Worm (Caenorhabditis elegans) whole organism, L1 larva: Measurements from ENCODE around the gene F26F2.4.

Source experiments
- alr-1 ChIP-seq: fragments of 200-800 bp; sonication (Bioruptor generic); optimal IDR thresholded peaks from 2 replicates; lab custom pipeline; 2018; ENCODE audit warnings: borderline replicate concordance, mild to moderate bottlenecking, missing genetic modification characterization, missing compliant biosample characterization
- fos-1 ChIP-seq: fragments of 150-350 bp; optimal IDR thresholded peaks from 2 replicates; lab custom pipeline; 2014; ENCODE audit warnings: missing biosample characterization, missing genetic modification characterization
- lin-35 ChIP-seq, 2 experiments: fragments of 150-350 bp; optimal IDR thresholded peaks; 2 replicates each; lab custom pipeline; 2014; ENCODE audit warnings: missing biosample characterization in 2 of 2, missing genetic modification characterization in 2 of 2, missing genetic modification reagents in 2 of 2
- lir-3 ChIP-seq: sonication (generic microtip); optimal IDR thresholded peaks from 2 replicates; lab custom pipeline; 2016; ENCODE audit warnings: mild to moderate bottlenecking, missing genetic modification characterization, moderate library complexity, missing compliant biosample characterization; ENCODE audit not compliant: poor library complexity
- nhr-85 ChIP-seq: sonication (generic microtip); peaks from one replicate; lab custom pipeline; 2016; ENCODE audit warnings: missing genetic modification characterization, inconsistent platforms, missing compliant biosample characterization
- nhr-90 ChIP-seq: sonication (generic microtip); optimal IDR thresholded peaks from 2 replicates; lab custom pipeline; 2016; ENCODE audit warnings: mild to moderate bottlenecking, missing genetic modification characterization, missing compliant biosample characterization; ENCODE audit not compliant: poor library complexity
- snpc-4 ChIP-seq: fragments of 150-350 bp; optimal IDR thresholded peaks from 2 replicates; lab custom pipeline; 2014; ENCODE audit warnings: missing biosample characterization, missing genetic modification characterization
- sox-4 ChIP-seq: sonication (generic microtip); optimal IDR thresholded peaks from 2 replicates; lab custom pipeline; 2016; ENCODE audit warnings: missing genetic modification characterization, missing compliant biosample characterization
- xbp-1 ChIP-seq: sonication (generic microtip); optimal IDR thresholded peaks from 2 replicates; lab custom pipeline; 2016; ENCODE audit warnings: missing genetic modification characterization, missing compliant biosample characterization

The F26F2.4 gene

ce11 chrV:20618632-20619031 lies 49.5 kb downstream of the F26F2.4 start, which contains the start of gene F46B3.7:
F46B3.7 (minus strand) TSS chrV:20618732.
- no peak for TF ChIP-seq sox-4 (tag; lab: Kevin White, UChicago)
- TF ChIP-seq lir-3, result no peak
- TF ChIP-seq fos-1 (tag; lab: Kevin White, UChicago), result no peak
- TF ChIP-seq xbp-1 (tag; lab: Kevin White, UChicago), result no peak
- no peak for TF ChIP-seq nhr-90
- no peak for TF ChIP-seq lin-35 (GFP tag; optimal IDR thresholded peaks at IDR 0.05; lab: Kevin White, UChicago)
- TF ChIP-seq alr-1 (tag; lab: Kevin White, UChicago), result no peak
- no peak for TF ChIP-seq nhr-85 (tag; lab: Kevin White, UChicago)
- TF ChIP-seq snpc-4, result no peak
